Fruit fly (Drosophila melanogaster) whole organism: ENCODE measurements around the gene eIF2D.

ENCODE experiments used
- CG8478 ChIP-seq: fragments of >200 bp; optimal IDR thresholded peaks from 2 replicates; lab custom pipeline; 2018; ENCODE audit warnings: inconsistent platforms
- Dll ChIP-seq: fragments of >200 bp; optimal IDR thresholded peaks from 2 replicates; lab custom pipeline; 2017
- EcR ChIP-seq, 2 experiments: fragments of >200 bp; optimal IDR thresholded peaks; 2 replicates each; lab custom pipeline; 2017; ENCODE audit warnings: missing biosample characterization in 2 of 2, missing genetic modification characterization in 2 of 2, missing genetic modification reagents in 2 of 2
- pan ChIP-seq: fragments of >200 bp; optimal IDR thresholded peaks from 2 replicates; lab custom pipeline; 2017
- psq ChIP-seq: fragments of >200 bp; optimal IDR thresholded peaks from 2 replicates; lab custom pipeline; 2017
- usp ChIP-seq: fragments of >200 bp; optimal IDR thresholded peaks from 2 replicates; lab custom pipeline; 2017; ENCODE audit warnings: missing biosample characterization, missing genetic modification characterization, mixed read lengths

Gene eIF2D

DNA sequence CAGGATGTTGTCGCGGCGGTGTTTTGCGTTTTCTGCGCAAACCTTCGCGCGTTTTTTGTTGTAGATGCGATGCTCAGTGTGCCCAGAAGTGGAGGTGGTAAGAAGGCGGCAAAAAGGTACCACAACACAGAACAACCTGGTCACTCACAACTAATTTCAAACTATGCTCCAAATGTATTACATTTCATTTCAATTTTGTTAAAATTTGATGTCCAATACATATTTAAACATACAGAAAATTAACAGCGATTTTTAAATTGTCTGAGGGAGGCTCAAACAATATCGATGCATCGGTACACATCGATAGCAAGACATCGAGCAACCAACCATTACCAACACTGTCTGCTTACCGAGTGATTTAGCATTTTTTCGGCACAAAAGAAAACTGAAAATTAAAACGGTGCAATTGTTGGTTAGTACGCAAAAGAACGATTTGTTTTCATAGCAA lies 1.6 kb upstream of the eIF2D start, which contains the start of the genes Slbp and Rpn2:
Slbp (minus strand) TSS at position 70 of the 448 bp plus-strand sequence.
Rpn2 (plus strand) TSS at position 328 of the 448 bp plus-strand sequence.
- TF ChIP-seq CG8478 (lab: Kevin White, UChicago) (no peak), usp (GFP tag; lab: Kevin White, UChicago) (no peak), EcR (GFP tag; optimal IDR thresholded peaks at IDR 0.05; lab: Kevin White, UChicago) (no peak), psq (no peak), pan (no peak), Dll (lab: Kevin White, UChicago) (no peak)

- TF ChIP-seq psq (no peak), EcR (GFP tag; optimal IDR thresholded peaks at IDR 0.05; lab: Kevin White, UChicago) (no peak), Dll (lab: Kevin White, UChicago) (no peak), pan (no peak)
Measured at dm6 chr3R:29148072-29148471, 3.5 kb downstream of the eIF2D start, which contains the start of the genes CG11882 and Pglym78. Gene CG11882, minus strand, starts transcription at chr3R:29148172. Gene Pglym78, plus strand, starts transcription at chr3R:29148248.

DNA sequence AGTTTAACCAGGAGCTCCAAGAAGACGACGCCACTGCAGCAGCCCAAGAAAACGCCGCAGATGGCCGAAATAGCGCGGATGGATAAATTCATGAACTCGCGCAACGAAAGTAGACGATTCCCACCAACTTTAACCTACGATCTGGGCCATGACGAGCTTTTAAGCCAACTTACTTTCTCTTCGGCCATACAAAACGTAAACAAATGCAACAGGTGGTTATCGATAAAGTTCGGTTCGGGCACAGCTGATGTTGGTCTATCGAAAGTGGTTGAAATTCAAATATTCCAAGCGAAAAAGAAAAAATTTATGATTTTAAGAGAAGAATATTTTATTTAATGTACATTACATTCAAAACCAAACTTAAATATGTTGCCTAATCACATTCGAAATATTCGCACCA lies 4.9 kb downstream of the eIF2D start, which contains the start of gene CG14511:
CG14511 (minus strand) TSS at position 184 of the 400 bp plus-strand sequence.
- TF ChIP-seq CG8478 (lab: Kevin White, UChicago) (no peak), psq (no peak), EcR (GFP tag; optimal IDR thresholded peaks at IDR 0.05; lab: Kevin White, UChicago) (no peak), usp (GFP tag; lab: Kevin White, UChicago) (no peak), Dll (lab: Kevin White, UChicago) (no peak), pan (no peak)

DNA sequence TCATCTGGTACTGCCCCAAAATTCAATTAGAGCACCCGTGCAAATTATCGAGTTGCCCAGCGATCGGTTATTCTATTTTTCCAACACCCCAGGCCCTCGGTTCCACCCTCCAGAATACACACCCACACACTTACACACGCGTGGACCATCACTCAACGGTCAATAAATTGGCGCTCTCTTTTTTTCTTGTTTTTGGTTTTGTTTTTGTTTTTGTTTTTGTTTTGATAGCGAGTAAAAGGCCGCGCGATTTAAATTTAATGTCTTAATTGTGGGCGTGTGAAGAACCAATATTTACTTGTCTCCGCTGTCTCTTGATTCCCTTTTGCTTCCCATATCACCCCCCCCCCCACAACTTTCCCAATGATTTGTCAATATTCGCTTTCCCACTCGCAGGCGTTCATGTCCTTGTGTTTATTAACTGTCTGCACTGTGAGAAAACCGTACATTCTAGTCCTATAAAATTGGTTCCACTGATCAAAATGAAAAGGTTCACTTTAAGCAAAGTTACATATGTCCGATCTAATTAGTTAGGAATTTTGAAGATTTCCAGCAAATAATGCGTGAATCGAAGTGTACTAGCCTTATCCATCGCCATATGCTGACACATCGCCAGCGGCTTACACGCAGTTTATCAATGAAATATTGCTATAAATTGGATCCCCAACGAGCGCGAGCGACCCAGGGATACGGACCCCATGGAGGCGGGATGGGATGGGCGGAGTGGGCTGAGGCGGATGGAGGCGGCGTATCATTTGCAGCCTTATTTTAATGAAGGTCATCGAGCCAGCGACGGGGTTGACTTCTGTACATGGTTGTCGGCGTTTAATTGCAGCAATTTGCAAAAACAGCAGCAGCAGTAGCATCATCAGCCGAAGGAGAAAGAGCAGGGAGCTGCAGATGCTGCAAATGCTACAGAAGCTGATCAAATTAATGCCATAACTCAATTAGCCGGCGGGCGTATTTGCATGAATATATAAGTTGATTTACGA lies 11.5 kb downstream of the eIF2D start:
- TF ChIP-seq Dll (lab: Kevin White, UChicago) (no peak), usp (GFP tag; lab: Kevin White, UChicago) (no peak)

- TF ChIP-seq usp (GFP tag; lab: Kevin White, UChicago) (no peak), Dll (lab: Kevin White, UChicago) (no peak), psq (no peak), EcR (GFP tag; optimal IDR thresholded peaks at IDR 0.05; lab: Kevin White, UChicago) (no peak), pan (no peak), CG8478 (lab: Kevin White, UChicago) (no peak)
Measured at dm6 chr3R:29138961-29139527, 12.6 kb downstream of the eIF2D start.

DNA sequence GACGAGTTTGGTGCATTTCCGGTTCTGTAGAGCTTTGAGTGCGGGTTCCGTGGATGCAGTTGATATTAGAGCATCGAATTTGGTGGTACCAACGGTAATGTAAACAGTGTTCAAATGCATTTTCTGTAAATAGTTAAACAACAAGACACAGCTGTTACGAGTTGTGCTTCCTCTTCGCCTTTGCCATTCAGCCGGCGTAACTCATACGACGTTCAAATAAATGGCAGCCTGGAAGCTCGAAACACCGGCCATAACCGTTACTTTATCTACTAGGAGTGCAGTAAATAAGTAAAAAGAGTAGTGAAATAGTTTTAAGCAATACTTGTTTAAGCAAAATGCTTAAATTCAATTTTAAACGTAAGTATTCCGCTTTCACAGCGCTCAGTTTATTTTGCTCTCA lies 13.2 kb downstream of the eIF2D start, which contains the start of the genes Alg13 and superdeath:
Alg13 (minus strand) TSS at position 167 of the 400 bp plus-strand sequence.
superdeath (plus strand) TSS at position 256 of the 400 bp plus-strand sequence.
- TF ChIP-seq usp (GFP tag; lab: Kevin White, UChicago) (no peak), CG8478 (lab: Kevin White, UChicago) (no peak), psq (no peak), pan (no peak), EcR (GFP tag; optimal IDR thresholded peaks at IDR 0.05; lab: Kevin White, UChicago) (no peak), Dll (lab: Kevin White, UChicago) (no peak)

- TF ChIP-seq Dll (lab: Kevin White, UChicago) (no peak), EcR (GFP tag; optimal IDR thresholded peaks at IDR 0.05; lab: Kevin White, UChicago) (no peak), CG8478 (lab: Kevin White, UChicago) (no peak), pan (no peak), psq (no peak), usp (GFP tag; lab: Kevin White, UChicago) (no peak)
Measured at dm6 chr3R:29130902-29131621, 20.5 kb downstream of the eIF2D start, which contains the start of the genes dgt6 and Vha100-1. Gene dgt6, minus strand, starts transcription at chr3R:29130972. Gene Vha100-1, plus strand, starts transcription at chr3R:29131193.

DNA sequence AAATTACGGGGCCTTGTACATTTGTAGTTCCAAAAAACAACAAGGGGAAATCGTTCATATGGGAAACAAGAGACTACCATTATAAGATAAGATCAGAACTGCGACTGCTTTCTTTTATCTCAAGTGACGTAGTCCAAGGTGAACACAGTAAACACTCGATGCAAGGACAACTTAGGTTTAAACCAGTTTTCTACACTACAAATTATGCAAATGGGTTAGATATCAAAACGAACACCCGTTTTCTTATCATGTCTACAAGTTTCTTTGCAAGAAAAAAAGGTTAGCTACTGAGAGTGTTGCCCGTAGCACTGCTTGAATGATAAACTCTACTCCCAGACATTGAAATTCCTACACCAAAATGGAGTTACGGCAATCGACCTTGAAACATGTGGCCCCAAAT lies 27.5 kb downstream of the eIF2D start:
- TF ChIP-seq pan (no peak), EcR (GFP tag; optimal IDR thresholded peaks at IDR 0.05; lab: Kevin White, UChicago) (no peak), Dll (lab: Kevin White, UChicago) (no peak), psq (no peak), CG8478 (lab: Kevin White, UChicago) (no peak), usp (GFP tag; lab: Kevin White, UChicago) (no peak)

dm6 chr3R:29122817-29123611 lies 28.6 kb downstream of the eIF2D start, which contains the start of the genes yem and Ctl2:
Gene yem, minus strand, starts transcription at chr3R:29122879.
Gene Ctl2, plus strand, starts transcription at chr3R:29123370.
- TF ChIP-seq usp (GFP tag; lab: Kevin White, UChicago) (no peak), CG8478 (lab: Kevin White, UChicago) (no peak), psq (no peak), EcR (GFP tag; optimal IDR thresholded peaks at IDR 0.05; lab: Kevin White, UChicago) (no peak), Dll (lab: Kevin White, UChicago) (no peak), pan (no peak)

- TF ChIP-seq Dll (lab: Kevin White, UChicago) (no peak), pan (no peak), psq (no peak), CG8478 (lab: Kevin White, UChicago) (no peak), usp (GFP tag; lab: Kevin White, UChicago) (no peak), EcR (GFP tag; optimal IDR thresholded peaks at IDR 0.05; lab: Kevin White, UChicago) (no peak)
Measured at dm6 chr3R:29116167-29116725, 35.3 kb downstream of the eIF2D start, which contains the start of gene Atg14. Gene Atg14, plus strand, starts transcription at chr3R:29116391.
